Worm (Caenorhabditis elegans) whole organism, L1 larva: Measurements from ENCODE around the gene dylt-2.
A peak's percentile ranks its signal among the peaks of the same experiment; 100 is the strongest.

Experiments
- C34B4.2 ChIP-seq: sonication (generic microtip); optimal IDR thresholded peaks from 2 replicates; lab custom pipeline; 2017; ENCODE audit warnings: mild to moderate bottlenecking, missing genetic modification characterization, missing compliant biosample characterization
- aha-1 ChIP-seq: fragments of 150-350 bp; optimal IDR thresholded peaks from 2 replicates; lab custom pipeline; 2014; ENCODE audit warnings: missing biosample characterization, missing genetic modification characterization
- aly-2 ChIP-seq: fragments of 150-350 bp; optimal IDR thresholded peaks from 2 replicates; lab custom pipeline; 2014; ENCODE audit warnings: missing biosample characterization, missing genetic modification characterization
- blmp-1 ChIP-seq: fragments of 150-350 bp; optimal IDR thresholded peaks from 2 replicates; lab custom pipeline; 2014; ENCODE audit warnings: missing biosample characterization, missing genetic modification characterization
- ceh-90 ChIP-seq: sonication (generic microtip); optimal IDR thresholded peaks from 2 replicates; lab custom pipeline; 2016; ENCODE audit warnings: missing genetic modification characterization, missing compliant biosample characterization
- dpl-1 ChIP-seq, 3 experiments: fragments of 150-350 bp in 2 of 3; sonication (generic microtip) in 1 of 3; optimal IDR thresholded peaks; 2 replicates each; lab custom pipeline; 2014 to 2017; ENCODE audit warnings: missing biosample characterization in 3 of 3, missing genetic modification characterization in 3 of 3, missing genetic modification reagents in 3 of 3
- efl-1 ChIP-seq, 4 experiments: fragments of 150-350 bp; optimal IDR thresholded peaks in 3 of 4; peaks in 1 of 4; 1 replicate in 1 of 4; 2 replicates in 3 of 4; lab custom pipeline; 2014; ENCODE audit warnings: missing biosample characterization in 2 of 4, missing genetic modification characterization in 2 of 4, missing genetic modification reagents in 2 of 4
- elt-2 ChIP-seq: sonication (generic microtip); optimal IDR thresholded peaks from 2 replicates; lab custom pipeline; 2016; ENCODE audit warnings: missing genetic modification characterization, mild to moderate bottlenecking, inconsistent platforms, missing compliant biosample characterization, missing genetic modification reagents
- fkh-4 ChIP-seq: sonication (generic microtip); optimal IDR thresholded peaks from 2 replicates; lab custom pipeline; 2016; ENCODE audit warnings: missing compliant biosample characterization, missing genetic modification characterization, borderline replicate concordance
- fkh-8 ChIP-seq: sonication (generic microtip); optimal IDR thresholded peaks from 2 replicates; lab custom pipeline; 2016; ENCODE audit warnings: mild to moderate bottlenecking, missing genetic modification characterization, missing compliant biosample characterization
- fos-1 ChIP-seq: fragments of 150-350 bp; optimal IDR thresholded peaks from 2 replicates; lab custom pipeline; 2014; ENCODE audit warnings: missing biosample characterization, missing genetic modification characterization
- hlh-4 ChIP-seq: sonication (generic microtip); optimal IDR thresholded peaks from 2 replicates; lab custom pipeline; 2016; ENCODE audit warnings: mild to moderate bottlenecking, missing genetic modification characterization, missing compliant biosample characterization
- lin-14 ChIP-seq: fragments of 200-800 bp; sonication (Bioruptor generic); optimal IDR thresholded peaks from 2 replicates; lab custom pipeline; 2018; ENCODE audit warnings: mild to moderate bottlenecking, missing genetic modification characterization, moderate library complexity, missing compliant biosample characterization
- lir-3 ChIP-seq: sonication (generic microtip); optimal IDR thresholded peaks from 2 replicates; lab custom pipeline; 2016; ENCODE audit warnings: mild to moderate bottlenecking, missing genetic modification characterization, moderate library complexity, missing compliant biosample characterization; ENCODE audit not compliant: poor library complexity
- mab-9 ChIP-seq: fragments of 200-800 bp; sonication (Bioruptor generic); IDR thresholded peaks from 2 replicates; pipeline ENCODE4 v1.3.6; 2022; ENCODE audit warnings: missing genetic modification reagents, missing genetic modification characterization, missing compliant biosample characterization
- nhr-12 ChIP-seq: sonication (generic microtip); optimal IDR thresholded peaks from 2 replicates; lab custom pipeline; 2017; ENCODE audit warnings: missing biosample characterization, missing genetic modification characterization
- nhr-237 ChIP-seq: fragments of 150-350 bp; optimal IDR thresholded peaks from 2 replicates; lab custom pipeline; 2014; ENCODE audit warnings: missing biosample characterization, missing genetic modification characterization
- nhr-76 ChIP-seq: sonication (generic microtip); optimal IDR thresholded peaks from 2 replicates; lab custom pipeline; 2017; ENCODE audit warnings: missing biosample characterization, missing genetic modification characterization
- nhr-77 ChIP-seq: fragments of 150-350 bp; optimal IDR thresholded peaks from 2 replicates; lab custom pipeline; 2014; ENCODE audit warnings: missing biosample characterization, missing genetic modification characterization
- rnt-1 ChIP-seq: sonication (generic microtip); optimal IDR thresholded peaks from 2 replicates; lab custom pipeline; 2016; ENCODE audit warnings: mild to moderate bottlenecking, missing genetic modification characterization, moderate library complexity, missing compliant biosample characterization
- snpc-4 ChIP-seq: fragments of 150-350 bp; optimal IDR thresholded peaks from 2 replicates; lab custom pipeline; 2014; ENCODE audit warnings: missing biosample characterization, missing genetic modification characterization
- sup-37 ChIP-seq: fragments of 200-800 bp; sonication (Bioruptor generic); optimal IDR thresholded peaks from 2 replicates; lab custom pipeline; 2018; ENCODE audit warnings: mild to moderate bottlenecking, missing genetic modification characterization, missing compliant biosample characterization
- tbx-2 ChIP-seq: sonication (generic microtip); optimal IDR thresholded peaks from 2 replicates; lab custom pipeline; 2016; ENCODE audit warnings: missing genetic modification characterization, missing compliant biosample characterization
- unc-98 ChIP-seq: fragments of 200-800 bp; sonication (Bioruptor generic); IDR thresholded peaks from 2 replicates; pipeline ENCODE4 v1.3.6; 2022; ENCODE audit warnings: missing genetic modification characterization, missing compliant biosample characterization
- xbp-1 ChIP-seq: sonication (generic microtip); optimal IDR thresholded peaks from 2 replicates; lab custom pipeline; 2016; ENCODE audit warnings: missing genetic modification characterization, missing compliant biosample characterization
- zip-4 ChIP-seq: fragments of 200-800 bp; sonication (Bioruptor generic); optimal IDR thresholded peaks from 2 replicates; lab custom pipeline; 2018; ENCODE audit warnings: mild to moderate bottlenecking, missing genetic modification characterization, moderate library complexity, missing compliant biosample characterization

dylt-2 gene

DNA sequence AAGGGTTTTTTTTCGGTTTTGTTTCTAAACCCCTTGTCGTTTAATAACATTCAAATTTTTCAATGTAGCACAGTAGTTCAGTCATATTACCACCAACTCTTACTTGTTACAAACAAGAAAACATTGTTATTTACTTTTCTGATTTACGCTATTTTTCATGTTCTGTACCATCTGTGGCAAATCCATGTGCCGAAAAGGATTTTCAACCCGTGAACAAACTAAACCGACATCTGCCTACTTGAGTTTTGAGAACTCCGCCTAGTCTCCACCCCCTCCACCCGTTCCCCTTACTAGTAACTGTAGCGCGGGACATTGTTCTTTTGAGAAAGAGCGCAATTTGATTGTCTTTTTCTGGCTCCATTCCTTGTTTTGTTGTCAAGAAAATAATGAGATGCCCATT lies 34.9 kb downstream of the dylt-2 start, which contains the start of gene ensh-1:
Gene ensh-1 (plus strand): TSS at position 301 of the 400 bp plus-strand sequence.
- TF ChIP-seq xbp-1 (tag; lab: Kevin White, UChicago): no peak
- no peak for TF ChIP-seq nhr-77 (tag; lab: Kevin White, UChicago)
- TF ChIP-seq fkh-4 (tag; lab: Kevin White, UChicago): no peak
- no peak for TF ChIP-seq zip-4 (GFP tag; lab: Kevin White, UChicago)
- no peak for TF ChIP-seq aly-2 (tag; lab: Kevin White, UChicago)
- TF ChIP-seq sup-37 (GFP tag; lab: Kevin White, UChicago): no peak
- TF ChIP-seq hlh-4 (tag; lab: Kevin White, UChicago): no peak
- no peak for TF ChIP-seq lin-14 (GFP tag; lab: Kevin White, UChicago)
- no peak for TF ChIP-seq blmp-1 (tag; lab: Kevin White, UChicago)

- TF ChIP-seq efl-1 (optimal IDR thresholded peaks at IDR 0.05; lab: Kevin White, UChicago): no peak
- TF ChIP-seq efl-1 (GFP tag; optimal IDR thresholded peaks at IDR 0.05 in 1 of 2; lab: Kevin White, UChicago): peak in 1 of 2 experiments; percentile 70
- no peak for TF ChIP-seq aha-1 (tag; lab: Kevin White, UChicago)
- TF ChIP-seq, all 84 proteins: peak for 1
Observed at ce11 chrX:8902920-8903319, 37.0 kb downstream of the dylt-2 start.

DNA sequence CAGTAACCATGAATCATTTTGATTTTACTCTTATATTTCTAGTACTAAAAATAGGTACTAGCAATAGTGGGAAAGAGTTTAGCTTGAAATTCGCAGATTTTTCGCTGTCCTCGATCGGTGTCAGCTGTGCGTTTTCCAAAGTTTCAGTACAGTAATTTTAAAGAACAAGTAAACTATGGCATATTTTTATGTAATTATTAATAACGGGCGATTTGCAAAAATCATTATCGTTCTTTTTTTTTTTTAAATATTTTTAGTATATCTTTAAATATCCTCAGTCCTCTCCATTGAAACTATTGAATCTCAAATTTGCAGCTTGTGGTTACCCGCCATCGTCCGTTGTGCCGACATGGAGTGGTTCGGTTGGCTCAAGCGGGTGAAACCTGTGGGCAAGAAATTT lies 47.2 kb downstream of the dylt-2 start, which contains the start of gene C13E3.1:
Gene C13E3.1 (plus strand): TSS at position 301 of the 400 bp plus-strand sequence.
- TF ChIP-seq fkh-4 (tag; lab: Kevin White, UChicago) (no peak), fos-1 (tag; lab: Kevin White, UChicago) (no peak), tbx-2 (tag; lab: Kevin White, UChicago) (no peak)

DNA sequence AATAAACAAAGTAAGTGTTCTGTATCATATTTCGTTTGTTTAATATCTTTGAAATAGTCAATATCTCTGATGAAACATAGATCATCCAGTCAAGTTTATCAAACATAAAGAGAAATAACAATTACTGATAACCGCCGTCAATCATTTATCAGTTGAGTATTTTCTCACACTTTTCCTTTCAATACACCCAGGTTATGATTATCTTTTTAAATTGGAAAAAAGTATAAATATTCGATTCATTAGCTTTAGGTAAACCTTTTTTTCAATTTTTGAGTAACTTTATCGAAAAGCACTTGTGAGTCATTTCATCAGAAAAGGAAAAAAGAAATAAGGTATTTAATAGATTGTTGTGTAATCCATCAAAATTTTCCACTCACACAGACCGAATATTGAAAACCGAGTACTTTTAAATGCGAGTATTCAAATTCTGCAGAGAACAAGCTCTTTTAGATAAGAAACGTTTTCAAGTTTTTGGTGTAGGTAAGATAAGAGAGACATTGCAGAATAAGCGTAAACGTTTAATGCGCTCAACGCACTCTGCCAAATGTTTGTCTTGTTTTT lies 48.5 kb downstream of the dylt-2 start:
- TF ChIP-seq lir-3 (tag; lab: Kevin White, UChicago) (no peak), mab-9 (GFP tag; lab: Robert Waterston, UW) (no peak), elt-2 (tag; lab: Kevin White, UChicago) (peak; percentile 65), nhr-237 (tag; lab: Kevin White, UChicago) (no peak), dpl-1 (GFP tag; optimal IDR thresholded peaks at IDR 0.05; lab: Kevin White, UChicago) (no peak), C34B4.2 (tag; lab: Kevin White, UChicago) (no peak), snpc-4 (tag; lab: Kevin White, UChicago) (no peak), nhr-12 (tag; lab: Kevin White, UChicago) (no peak), ceh-90 (tag; lab: Kevin White, UChicago) (no peak), rnt-1 (tag; lab: Kevin White, UChicago) (no peak), unc-98 (GFP tag; lab: Robert Waterston, UW) (no peak), hlh-4 (tag; lab: Kevin White, UChicago) (no peak), nhr-76 (tag; lab: Kevin White, UChicago) (no peak), blmp-1 (tag; lab: Kevin White, UChicago) (peak; percentile 40)

- TF ChIP-seq blmp-1 (tag; lab: Kevin White, UChicago) (peak; percentile 85), fkh-8 (tag; lab: Kevin White, UChicago) (no peak), efl-1 (optimal IDR thresholded peaks at IDR 0.05; lab: Kevin White, UChicago) (no peak), efl-1 (GFP tag; optimal IDR thresholded peaks at IDR 0.05 in 1 of 2; lab: Kevin White, UChicago) (peak in 1 of 2 experiments; percentile 70)
Observed at ce11 chrX:8890251-8890755, 49.7 kb downstream of the dylt-2 start.
